Fruit fly (Drosophila melanogaster): ENCODE measurements around the gene CG11555.

The CG11555 gene

DNA sequence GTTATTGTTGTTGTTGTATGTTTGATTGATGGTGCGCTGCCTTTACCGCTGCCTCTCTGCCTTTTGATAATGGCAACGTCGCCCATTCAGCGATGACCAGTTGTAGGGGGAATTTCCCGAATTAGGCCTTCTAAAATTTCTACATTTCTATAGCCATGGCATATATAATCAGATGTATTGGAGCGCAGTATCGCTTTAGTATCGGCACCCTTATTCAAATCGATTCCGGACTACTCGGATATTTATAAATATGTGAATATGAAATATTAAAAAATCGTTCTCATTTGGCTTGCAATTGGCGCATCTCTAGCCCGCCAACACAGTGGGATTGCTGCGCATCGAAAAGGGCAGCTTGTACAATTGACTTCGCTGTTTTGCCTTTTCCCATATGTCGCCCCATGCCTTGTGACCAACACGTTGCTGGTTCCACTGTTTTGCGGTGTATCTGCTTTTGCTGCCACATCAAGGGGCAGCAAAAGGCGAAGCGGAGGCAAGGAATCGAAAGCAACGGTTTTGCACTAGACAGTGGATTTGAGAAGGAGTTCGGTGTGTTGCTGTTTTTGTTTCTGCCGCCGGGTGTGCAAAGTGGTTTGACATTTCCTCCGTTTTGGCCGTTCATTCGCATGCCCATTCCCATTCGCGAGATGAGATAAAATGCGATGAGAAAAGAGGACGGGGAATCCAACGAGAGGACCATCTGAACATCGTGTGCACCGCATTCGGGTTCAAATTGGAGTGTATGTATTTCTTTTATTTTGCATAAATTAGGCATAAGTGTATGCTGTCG, 48.8 kb upstream of the CG11555 start (continued):
- TF ChIP-seq unpg (GFP tag; optimal IDR thresholded peaks at IDR 0.05) (no peak), luna (GFP tag; optimal IDR thresholded peaks at IDR 0.05) (no peak), Hand (GFP tag; optimal IDR thresholded peaks at IDR 0.05) (peak; percentile 66), CG6254 (GFP tag; optimal IDR thresholded peaks at IDR 0.05) (no peak), CG1024 (GFP tag; IDR thresholded peaks at IDR 0.05) (peak; percentile 8; the same call in 1 of the 2 replicates), amos (GFP tag; IDR thresholded peaks at IDR 0.05; ENCODE audit: partially characterized antibody) (no peak), CG4617 (GFP tag; optimal IDR thresholded peaks at IDR 0.05; ENCODE audit: borderline replicate concordance) (no peak), da (GFP tag; optimal IDR thresholded peaks at IDR 0.05) (peak; percentile 16), sqz (GFP tag; optimal IDR thresholded peaks at IDR 0.05) (peak; percentile 35), B-H2 (GFP tag; optimal IDR thresholded peaks at IDR 0.05) (peak; percentile 37), CG43689 (GFP tag; IDR thresholded peaks at IDR 0.05) (0 out of 2 replicates have a peak, but pooled peaks have one; percentile 7), pan (optimal IDR thresholded peaks at IDR 0.05) (no peak), pan (GFP tag; optimal IDR thresholded peaks at IDR 0.05 in 1 of 2, IDR thresholded peaks at IDR 0.05 in 1 of 2) (peak in 1 of 2 experiments; percentile 57), zen2 (GFP tag; IDR thresholded peaks at IDR 0.05; ENCODE audit: partially characterized antibody) (no peak), CG13424 (tag; optimal IDR thresholded peaks at IDR 0.05) (peak; percentile 72), CG18262 (tag; optimal IDR thresholded peaks at IDR 0.05) (peak; percentile 64), NK7.1 (GFP tag; optimal IDR thresholded peaks at IDR 0.05) (no peak), CG3163 (GFP tag; optimal IDR thresholded peaks at IDR 0.05) (no peak), CG17612 (GFP tag; IDR thresholded peaks at IDR 0.05) (no peak), CG12071 (GFP tag; optimal IDR thresholded peaks at IDR 0.05) (no peak), CG3995 (GFP tag; optimal IDR thresholded peaks at IDR 0.05) (peak; percentile 5), H2.0 (GFP tag; IDR thresholded peaks at IDR 0.05) (peak; percentile 34; the same call in 1 of the 2 replicates), Atf-2 (GFP tag; optimal IDR thresholded peaks at IDR 0.05) (peak; percentile 4), CG3847 (GFP tag; IDR thresholded peaks at IDR 0.05) (peak; percentile 52), sr (GFP tag; IDR thresholded peaks at IDR 0.05) (no peak), E2f2 (GFP tag; IDR thresholded peaks at IDR 0.05) (no peak; the same call in 1 of the 2 replicates), ssp (GFP tag; IDR thresholded peaks at IDR 0.05) (peak; percentile 32; the same call in 1 of the 2 replicates), C15 (GFP tag; IDR thresholded peaks at IDR 0.05) (no peak), CG7839 (tag; optimal IDR thresholded peaks at IDR 0.05) (no peak), D (optimal IDR thresholded peaks at IDR 0.05) (no peak), D (GFP tag; optimal IDR thresholded peaks at IDR 0.05) (peak; percentile 59), Dip3 (GFP tag; optimal IDR thresholded peaks at IDR 0.05) (peak; percentile 59), pb (GFP tag; optimal IDR thresholded peaks at IDR 0.05) (peak; percentile 3), CG34224 (GFP tag; IDR thresholded peaks at IDR 0.05; ENCODE audit: partially characterized antibody) (0 out of 3 replicates have a peak, but pooled peaks have one; percentile 4), CG17385 (GFP tag; optimal IDR thresholded peaks at IDR 0.05) (peak; percentile 46), chm (GFP tag; IDR thresholded peaks at IDR 0.05) (no peak; the same call in 1 of the 2 replicates), CG10979 (tag; optimal IDR thresholded peaks at IDR 0.05) (peak; percentile 34), CG11723 (GFP tag; optimal IDR thresholded peaks at IDR 0.05) (no peak), ERR (GFP tag; optimal IDR thresholded peaks at IDR 0.05) (no peak), gsb-n (tag; optimal IDR thresholded peaks at IDR 0.05) (no peak), CG1832 (GFP tag; optimal IDR thresholded peaks at IDR 0.05) (no peak), danr (GFP tag; IDR thresholded peaks at IDR 0.05) (no peak), CG4360 (GFP tag; IDR thresholded peaks at IDR 0.05) (no peak), schlank (tag; optimal IDR thresholded peaks at IDR 0.05) (peak; percentile 25), Atf6 (GFP tag; IDR thresholded peaks at IDR 0.05) (peak; percentile 64; the same call in 1 of the 2 replicates), CG6683 (GFP tag; optimal IDR thresholded peaks at IDR 0.05) (peak; percentile 42), CG10431 (GFP tag; optimal IDR thresholded peaks at IDR 0.05) (peak; percentile 18), CG12769 (tag; optimal IDR thresholded peaks at IDR 0.05) (peak; percentile 77), CG6765 (GFP tag; optimal IDR thresholded peaks at IDR 0.05) (peak; percentile 65)
